Worm (Caenorhabditis elegans) whole organism, mixed stage, embryonic: ENCODE data around the gene ZK1127.5.
A peak's percentile ranks its signal among the peaks of the same experiment; 100 is the strongest.

ENCODE experiments used
- M03D4.4 ChIP-seq: sonication (generic microtip); optimal IDR thresholded peaks from 2 replicates; lab custom pipeline; 2017; ENCODE audit warnings: mild to moderate bottlenecking, missing genetic modification characterization, missing compliant biosample characterization
- bed-3 ChIP-seq: fragments of 200-800 bp; sonication (Bioruptor generic); optimal IDR thresholded peaks from 3 replicates; lab custom pipeline; 2018; ENCODE audit warnings: mild to moderate bottlenecking, missing genetic modification characterization, moderate library complexity, missing compliant biosample characterization
- blmp-1 ChIP-seq: fragments of 150-350 bp; optimal IDR thresholded peaks from 2 replicates; lab custom pipeline; 2014; ENCODE audit warnings: missing biosample characterization, missing genetic modification characterization
- ceh-39 ChIP-seq: fragments of 150-350 bp; optimal IDR thresholded peaks from 2 replicates; lab custom pipeline; 2014; ENCODE audit warnings: missing biosample characterization, missing genetic modification characterization
- ceh-43 ChIP-seq: fragments of 200-800 bp; sonication (Bioruptor generic); optimal IDR thresholded peaks from 2 replicates; lab custom pipeline; 2018; ENCODE audit warnings: mild to moderate bottlenecking, missing genetic modification characterization, moderate library complexity, missing compliant biosample characterization
- ceh-83 ChIP-seq: fragments of 200-800 bp; sonication (Bioruptor generic); optimal IDR thresholded peaks from 2 replicates; lab custom pipeline; 2018; ENCODE audit warnings: mild to moderate bottlenecking, missing genetic modification characterization, missing compliant biosample characterization
- ces-1 ChIP-seq: fragments of 150-350 bp; optimal IDR thresholded peaks from 2 replicates; lab custom pipeline; 2014; ENCODE audit warnings: missing biosample characterization, missing genetic modification reagents, missing genetic modification characterization
- cnd-1 ChIP-seq: fragments of 200-800 bp; sonication (Bioruptor generic); optimal IDR thresholded peaks from 2 replicates; lab custom pipeline; 2018; ENCODE audit warnings: mild to moderate bottlenecking, missing genetic modification characterization, missing compliant biosample characterization
- drap-1 ChIP-seq: fragments of 200-800 bp; sonication (Bioruptor generic); optimal IDR thresholded peaks from 3 replicates; lab custom pipeline; 2018; ENCODE audit warnings: mild to moderate bottlenecking, missing genetic modification characterization, missing compliant biosample characterization
- elt-1 ChIP-seq: sonication (generic microtip); optimal IDR thresholded peaks from 2 replicates; lab custom pipeline; 2017; ENCODE audit warnings: missing genetic modification characterization, mild to moderate bottlenecking, missing compliant biosample characterization, antibody characterized with exemption, moderate library complexity, borderline replicate concordance; ENCODE audit not compliant: insufficient read depth
- elt-3 ChIP-seq: fragments of 150-350 bp; optimal IDR thresholded peaks from 2 replicates; lab custom pipeline; 2014; ENCODE audit warnings: missing biosample characterization, missing genetic modification characterization
- flh-1 ChIP-seq: fragments of 200-800 bp; sonication (Bioruptor generic); optimal IDR thresholded peaks from 2 replicates; lab custom pipeline; 2018; ENCODE audit warnings: mild to moderate bottlenecking, missing genetic modification characterization, moderate library complexity, missing compliant biosample characterization
- ham-2 ChIP-seq: fragments of 200-800 bp; sonication (Bioruptor generic); optimal IDR thresholded peaks from 2 replicates; lab custom pipeline; 2018; ENCODE audit warnings: mild to moderate bottlenecking, missing genetic modification characterization, missing compliant biosample characterization
- hlh-1 ChIP-seq: fragments of 150-350 bp; optimal IDR thresholded peaks from 2 replicates; lab custom pipeline; 2014; ENCODE audit warnings: missing biosample characterization, missing genetic modification reagents, missing genetic modification characterization
- lin-13 ChIP-seq: fragments of 150-350 bp; optimal IDR thresholded peaks from 2 replicates; lab custom pipeline; 2014; ENCODE audit warnings: missing biosample characterization, missing genetic modification characterization
- lin-32 ChIP-seq: fragments of 200-800 bp; sonication (Bioruptor generic); optimal IDR thresholded peaks from 2 replicates; lab custom pipeline; 2018; ENCODE audit warnings: mild to moderate bottlenecking, missing genetic modification characterization, missing compliant biosample characterization
- lsy-2 ChIP-seq: fragments of 150-350 bp; optimal IDR thresholded peaks from 2 replicates; lab custom pipeline; 2014; ENCODE audit warnings: missing biosample characterization, missing genetic modification characterization
- mab-5 ChIP-seq: fragments of 150-350 bp; optimal IDR thresholded peaks from 2 replicates; lab custom pipeline; 2014; ENCODE audit warnings: missing biosample characterization, missing genetic modification characterization
- mep-1 ChIP-seq: fragments of 150-350 bp; optimal IDR thresholded peaks from 2 replicates; lab custom pipeline; 2017; ENCODE audit warnings: missing biosample characterization, missing genetic modification reagents, missing genetic modification characterization, inconsistent platforms
- mls-2 ChIP-seq: sonication (generic microtip); optimal IDR thresholded peaks from 2 replicates; lab custom pipeline; 2016; ENCODE audit warnings: mild to moderate bottlenecking, missing genetic modification characterization, moderate library complexity, missing compliant biosample characterization
- nhr-12 ChIP-seq: fragments of 150-350 bp; optimal IDR thresholded peaks from 2 replicates; lab custom pipeline; 2014; ENCODE audit warnings: missing biosample characterization, missing genetic modification characterization
- nhr-2 ChIP-seq: fragments of 150-350 bp; optimal IDR thresholded peaks from 2 replicates; lab custom pipeline; 2014; ENCODE audit warnings: missing biosample characterization, missing genetic modification characterization
- nhr-237 ChIP-seq: fragments of 150-350 bp; optimal IDR thresholded peaks from 2 replicates; lab custom pipeline; 2014; ENCODE audit warnings: missing biosample characterization, missing genetic modification characterization
- nhr-28 ChIP-seq: fragments of 150-350 bp; optimal IDR thresholded peaks from 2 replicates; lab custom pipeline; 2014; ENCODE audit warnings: missing biosample characterization, missing genetic modification characterization
- nhr-76 ChIP-seq: sonication (generic microtip); optimal IDR thresholded peaks from 2 replicates; lab custom pipeline; 2017; ENCODE audit warnings: missing biosample characterization, missing genetic modification characterization
- pha-4 ChIP-seq: fragments of 150-350 bp; optimal IDR thresholded peaks from 2 replicates; lab custom pipeline; 2018; ENCODE audit warnings: missing biosample characterization, missing genetic modification reagents, missing genetic modification characterization
- sem-2 ChIP-seq: fragments of 200-800 bp; sonication (Bioruptor generic); optimal IDR thresholded peaks from 2 replicates; lab custom pipeline; 2018; ENCODE audit warnings: mild to moderate bottlenecking, missing genetic modification characterization, missing compliant biosample characterization
- snpc-4 ChIP-seq: fragments of 150-350 bp; optimal IDR thresholded peaks from 2 replicates; lab custom pipeline; 2014; ENCODE audit warnings: missing biosample characterization, missing genetic modification characterization
- sptf-1 ChIP-seq: sonication (generic microtip); optimal IDR thresholded peaks from 2 replicates; lab custom pipeline; 2017; ENCODE audit warnings: mild to moderate bottlenecking, missing genetic modification characterization, moderate library complexity, missing compliant biosample characterization
- tbx-8 ChIP-seq: fragments of 200-800 bp; sonication (Bioruptor generic); optimal IDR thresholded peaks from 2 replicates; lab custom pipeline; 2018; ENCODE audit warnings: mild to moderate bottlenecking, missing genetic modification characterization, moderate library complexity, missing compliant biosample characterization
- unc-120 ChIP-seq: sonication (generic microtip); optimal IDR thresholded peaks from 2 replicates; lab custom pipeline; 2017; ENCODE audit warnings: missing genetic modification characterization, missing compliant biosample characterization; ENCODE audit not compliant: poor library complexity, severe bottlenecking
- unc-39 ChIP-seq: fragments of 150-350 bp; optimal IDR thresholded peaks from 2 replicates; lab custom pipeline; 2014; ENCODE audit warnings: missing biosample characterization, missing genetic modification characterization
- unc-62 ChIP-seq: fragments of 150-350 bp; optimal IDR thresholded peaks from 2 replicates; lab custom pipeline; 2014; ENCODE audit warnings: missing biosample characterization, missing genetic modification reagents, missing genetic modification characterization
- zip-8 ChIP-seq: fragments of 150-350 bp; optimal IDR thresholded peaks from 2 replicates; lab custom pipeline; 2014; ENCODE audit warnings: missing biosample characterization, missing genetic modification characterization
- ztf-11 ChIP-seq: fragments of 150-350 bp; optimal IDR thresholded peaks from 2 replicates; lab custom pipeline; 2014; ENCODE audit warnings: missing biosample characterization, missing genetic modification characterization

Gene ZK1127.5

DNA sequence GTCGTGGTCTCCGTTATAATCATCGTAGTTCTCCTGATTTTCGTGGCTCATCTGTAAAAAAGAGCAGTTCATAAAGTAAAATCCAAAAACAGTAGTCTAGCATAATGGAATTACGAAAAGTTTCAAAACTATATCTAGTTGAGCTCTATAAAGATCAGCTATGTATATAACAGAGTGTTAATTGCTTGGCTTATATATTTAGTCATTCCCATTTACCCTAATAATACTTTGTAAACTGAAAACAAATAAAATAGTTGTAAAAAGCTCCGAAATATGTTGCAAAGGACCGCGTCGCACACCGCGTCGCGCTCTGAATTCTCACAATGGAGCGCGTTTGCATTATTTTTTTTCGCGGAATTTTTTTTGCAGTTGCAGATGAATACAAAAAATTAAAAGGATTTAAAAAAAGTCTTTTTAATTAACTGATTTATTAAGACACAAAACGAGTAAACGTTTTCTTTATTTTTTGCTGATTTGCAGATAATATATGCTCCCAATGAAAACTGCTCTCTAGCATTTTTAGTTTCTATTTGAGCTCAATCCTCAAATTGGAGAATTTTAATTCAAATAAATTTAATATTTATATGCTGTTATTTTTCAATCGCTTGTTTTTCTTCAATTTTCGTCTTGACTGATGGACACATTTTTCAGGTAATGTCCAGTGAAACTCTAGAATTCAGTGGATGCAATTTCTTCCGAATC is at the start of gene ZK1127.5, which contains the start of gene tcer-1:
Gene ZK1127.5, plus strand, starts transcription at position 652 of the 702 bp plus-strand sequence.
Gene tcer-1, minus strand, starts transcription at position 51 of the 702 bp plus-strand sequence.
- no peak for TF ChIP-seq elt-1
- TF ChIP-seq ceh-83 (GFP tag; lab: Kevin White, UChicago): no peak
- TF ChIP-seq lsy-2 (tag; lab: Kevin White, UChicago): peak; percentile 68
- no peak for TF ChIP-seq nhr-12 (tag; lab: Kevin White, UChicago)
- TF ChIP-seq unc-39 (tag; lab: Kevin White, UChicago): no peak
- TF ChIP-seq unc-120 (tag; lab: Kevin White, UChicago): no peak
- TF ChIP-seq sem-2: no peak
- no peak for TF ChIP-seq nhr-2 (tag; lab: Kevin White, UChicago)
- no peak for TF ChIP-seq flh-1 (GFP tag; lab: Kevin White, UChicago)
- no peak for TF ChIP-seq ceh-43 (GFP tag; lab: Kevin White, UChicago)
- TF ChIP-seq sptf-1 (tag; lab: Kevin White, UChicago): no peak
- TF ChIP-seq drap-1 (GFP tag; lab: Kevin White, UChicago): no peak
- TF ChIP-seq unc-62 (GFP tag; lab: Kevin White, UChicago): no peak
- TF ChIP-seq mls-2 (tag; lab: Kevin White, UChicago): no peak
- no peak for TF ChIP-seq bed-3 (GFP tag; lab: Kevin White, UChicago)
- no peak for TF ChIP-seq blmp-1
- peak; percentile 29 for TF ChIP-seq lin-13
- TF ChIP-seq hlh-1 (tag; lab: Kevin White, UChicago): no peak
- TF ChIP-seq elt-3: no peak
- TF ChIP-seq mab-5: no peak
- TF ChIP-seq ces-1 (GFP tag; lab: Kevin White, UChicago): no peak
- TF ChIP-seq nhr-76 (tag; lab: Kevin White, UChicago): no peak
- TF ChIP-seq snpc-4 (tag; lab: Kevin White, UChicago): no peak
- no peak for TF ChIP-seq lin-32 (GFP tag; lab: Kevin White, UChicago)
- peak; percentile 45 for TF ChIP-seq ceh-39
- no peak for TF ChIP-seq M03D4.4 (tag; lab: Kevin White, UChicago)
- peak; percentile 54 for TF ChIP-seq nhr-237 (tag; lab: Kevin White, UChicago)
- TF ChIP-seq ztf-11: no peak
- peak; percentile 75 for TF ChIP-seq mep-1 (tag; lab: Kevin White, UChicago)
- no peak for TF ChIP-seq zip-8 (tag; lab: Kevin White, UChicago)
- TF ChIP-seq tbx-8 (GFP tag; lab: Kevin White, UChicago): no peak
- TF ChIP-seq pha-4 (tag; lab: Kevin White, UChicago): peak; percentile 14
- no peak for TF ChIP-seq ham-2 (GFP tag; lab: Kevin White, UChicago)
- no peak for TF ChIP-seq cnd-1 (tag; lab: Kevin White, UChicago)
- TF ChIP-seq nhr-28 (tag; lab: Kevin White, UChicago): no peak

DNA sequence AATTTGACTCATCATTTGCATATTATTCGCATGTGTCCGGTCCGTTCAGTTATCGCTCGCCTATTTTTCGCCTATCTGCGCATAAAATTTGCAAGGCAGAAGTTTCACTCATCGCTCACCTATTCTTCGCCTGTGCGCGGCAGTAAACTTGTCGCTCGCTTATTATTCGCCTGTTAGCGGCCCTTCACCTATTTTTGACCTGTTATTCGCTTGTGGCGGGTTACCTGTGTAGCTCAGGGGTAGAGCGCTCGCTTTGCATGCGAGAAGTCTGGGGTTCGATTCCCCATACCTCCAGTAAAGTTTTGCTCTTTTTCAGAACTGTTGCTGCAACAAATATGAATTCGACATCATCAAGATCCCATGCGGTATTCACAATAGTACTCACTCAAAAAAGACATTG is 49.1 kb upstream of the ZK1127.5 start:
- TF ChIP-seq bed-3 (GFP tag; lab: Kevin White, UChicago): peak; percentile 73
- TF ChIP-seq M03D4.4 (tag; lab: Kevin White, UChicago): peak; percentile 92
- TF ChIP-seq sptf-1 (tag; lab: Kevin White, UChicago): peak; percentile 90
- TF ChIP-seq tbx-8 (GFP tag; lab: Kevin White, UChicago): peak; percentile 70
- peak; percentile 75 for TF ChIP-seq flh-1 (GFP tag; lab: Kevin White, UChicago)
- peak; percentile 90 for TF ChIP-seq drap-1 (GFP tag; lab: Kevin White, UChicago)
- TF ChIP-seq mls-2 (tag; lab: Kevin White, UChicago): peak; percentile 92
- peak; percentile 83 for TF ChIP-seq sem-2
- TF ChIP-seq lin-32 (GFP tag; lab: Kevin White, UChicago): peak; percentile 71
- TF ChIP-seq cnd-1 (tag; lab: Kevin White, UChicago): peak; percentile 90
- peak; percentile 92 for TF ChIP-seq ceh-83 (GFP tag; lab: Kevin White, UChicago)
- peak; percentile 66 for TF ChIP-seq unc-120 (tag; lab: Kevin White, UChicago)
- peak; percentile 88 for TF ChIP-seq ham-2 (GFP tag; lab: Kevin White, UChicago)
- TF ChIP-seq ceh-43 (GFP tag; lab: Kevin White, UChicago): peak; percentile 80
- TF ChIP-seq, all 35 proteins: peak for 14; not testable (repeated sequence) for 21

- no peak for TF ChIP-seq M03D4.4 (tag; lab: Kevin White, UChicago)
- TF ChIP-seq sem-2: no peak
- no peak for TF ChIP-seq pha-4 (tag; lab: Kevin White, UChicago)
- no peak for TF ChIP-seq snpc-4 (tag; lab: Kevin White, UChicago)
- TF ChIP-seq unc-39 (tag; lab: Kevin White, UChicago): no peak
- TF ChIP-seq unc-62 (GFP tag; lab: Kevin White, UChicago): no peak
- TF ChIP-seq bed-3 (GFP tag; lab: Kevin White, UChicago): no peak
- TF ChIP-seq ceh-83 (GFP tag; lab: Kevin White, UChicago): no peak
These were observed 47.5 kb upstream of the ZK1127.5 start for ce11 chrII:7002956-7003357.
